Worm (Caenorhabditis elegans): ENCODE measurements around the gene srj-29.
A peak's percentile ranks its signal among the peaks of the same experiment; 100 is the strongest.

The srj-29 gene

ce11 chrV:16120922-16121321, 45.5 kb downstream of the srj-29 start, which contains the start of gene skr-3:
skr-3 (plus strand) TSS chrV:16121084.
- TF ChIP-seq lsy-27 (tag; optimal IDR thresholded peaks at IDR 0.05; ENCODE audit: borderline replicate concordance, insufficient read depth): no peak
- peak; percentile 23 for TF ChIP-seq nhr-80 (tag; optimal IDR thresholded peaks at IDR 0.05)
- TF ChIP-seq xnd-1 (tag; optimal IDR thresholded peaks at IDR 0.05): no peak

ce11 chrV:16121451-16121850, 46.0 kb downstream of the srj-29 start:
- TF ChIP-seq cebp-1 (GFP tag; IDR thresholded peaks at IDR 0.05) (no peak), cebp-1 (tag; optimal IDR thresholded peaks at IDR 0.05) (peak; percentile 5), ztf-18 (tag; optimal IDR thresholded peaks at IDR 0.05) (no peak)

DNA sequence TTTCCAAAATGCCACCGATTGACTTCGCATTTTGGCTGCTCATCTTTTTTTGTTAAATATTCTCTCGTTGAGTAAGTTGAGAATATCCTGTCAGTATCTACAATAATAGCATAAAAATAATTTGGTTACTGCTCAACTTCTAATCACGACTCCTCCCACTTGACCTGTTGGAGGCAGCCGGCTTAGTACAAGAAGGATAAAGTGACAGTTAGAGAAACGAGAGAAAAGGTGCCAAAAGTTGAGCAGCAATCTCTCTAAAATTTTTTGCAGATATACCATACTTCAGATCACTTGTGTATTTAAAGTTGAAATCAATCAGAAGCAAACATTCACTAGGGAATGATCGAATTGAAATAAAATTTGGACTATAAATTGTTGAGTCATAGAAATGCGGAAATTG, 49.3 kb downstream of the srj-29 start, which contains the start of gene nhr-111:
Gene nhr-111, minus strand, starts transcription at position 101 of the 400 bp plus-strand sequence.
- TF ChIP-seq nhr-80 (tag; optimal IDR thresholded peaks at IDR 0.05): no peak
- TF ChIP-seq madf-6 (GFP tag; IDR thresholded peaks at IDR 0.05): no peak
- no peak for TF ChIP-seq lin-40 (tag; optimal IDR thresholded peaks at IDR 0.05)
- TF ChIP-seq mxl-1 (tag; optimal IDR thresholded peaks at IDR 0.05): no peak
- no peak for TF ChIP-seq cebp-2 (GFP tag; IDR thresholded peaks at IDR 0.05)
- TF ChIP-seq lsy-27 (tag; optimal IDR thresholded peaks at IDR 0.05; ENCODE audit: borderline replicate concordance, insufficient read depth): no peak
- no peak for TF ChIP-seq hmg-1.2 (GFP tag; IDR thresholded peaks at IDR 0.05)
- no peak for TF ChIP-seq unc-130 (GFP tag; optimal IDR thresholded peaks at IDR 0.05)
- no peak for TF ChIP-seq snpc-3.4 (tag; optimal IDR thresholded peaks at IDR 0.05)
- TF ChIP-seq mcd-1 (GFP tag; IDR thresholded peaks at IDR 0.05): no peak
- no peak for TF ChIP-seq lir-1 (GFP tag; conservative IDR thresholded peaks at IDR 0.05)
- no peak for TF ChIP-seq athp-1 (tag; optimal IDR thresholded peaks at IDR 0.05)
- no peak for TF ChIP-seq ceh-40 (GFP tag; IDR thresholded peaks at IDR 0.05)

Data from whole organism, young adult.